In the genomic region with DNA sequence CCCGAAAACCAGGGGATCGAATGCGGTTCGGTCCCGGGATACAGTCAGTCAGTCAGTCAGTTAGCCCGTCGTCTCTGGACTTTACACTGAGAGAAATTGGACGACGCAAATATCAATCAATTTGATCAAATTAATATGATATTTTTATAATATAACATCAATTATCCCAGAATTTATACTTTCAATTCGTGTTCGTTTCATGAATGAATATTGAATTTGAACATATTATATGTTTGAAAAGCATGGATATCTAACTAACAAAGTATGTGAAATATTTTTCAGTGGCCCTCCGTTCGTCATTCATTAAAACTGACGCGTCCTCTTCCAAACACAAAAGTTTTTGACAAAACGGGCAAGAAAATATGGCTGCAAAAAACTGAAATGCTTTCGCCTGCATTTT, we compare ENCODE assay signal across 3 fruit fly cellular contexts.
TF ChIP-seq lines count a peak whose summit lies in the region.

No protein-coding gene starts in this region.

TF ChIP-seq in whole organism, embryonic, 481 proteins besides CTCF, POLR2A, EP300 and RAD21 (continued from another document and continues in another):
- TF ChIP-seq az2 (GFP tag; optimal IDR thresholded peaks at IDR 0.05; lab: Kevin White, UChicago) (peak; percentile 28), CG17361 (GFP tag; IDR thresholded peaks at IDR 0.05; lab: Robert Waterston, UW) (0 out of 3 replicates have a peak, but pooled peaks have one; percentile 26), gcm (GFP tag; optimal IDR thresholded peaks at IDR 0.05; lab: Kevin White, UChicago) (no peak), PHDP (tag; optimal IDR thresholded peaks at IDR 0.05; lab: Kevin White, UChicago) (peak; percentile 56), CG17359 (tag; optimal IDR thresholded peaks at IDR 0.05; lab: Kevin White, UChicago) (peak; percentile 3), amos (GFP tag; IDR thresholded peaks at IDR 0.05; lab: Robert Waterston, UW; ENCODE audit: partially characterized antibody) (no peak), dmrt99B (tag; optimal IDR thresholded peaks at IDR 0.05; lab: Kevin White, UChicago) (peak; percentile 49), Xrp1 (GFP tag; IDR thresholded peaks at IDR 0.05; lab: Robert Waterston, UW) (peak; percentile 28; the same call in 1 of the 2 replicates), CG10543 (GFP tag; optimal IDR thresholded peaks at IDR 0.05; lab: Kevin White, UChicago) (no peak), CG7839 (tag; optimal IDR thresholded peaks at IDR 0.05; lab: Kevin White, UChicago) (peak; percentile 43), CG30403 (GFP tag; optimal IDR thresholded peaks at IDR 0.05; lab: Kevin White, UChicago) (peak; percentile 7), CG10209 (GFP tag; optimal IDR thresholded peaks at IDR 0.05; lab: Kevin White, UChicago) (peak; percentile 14), CG10366 (GFP tag; IDR thresholded peaks at IDR 0.05; lab: Robert Waterston, UW) (no peak), insv (GFP tag; optimal IDR thresholded peaks at IDR 0.05; lab: Kevin White, UChicago) (no peak), CG2875 (GFP tag; optimal IDR thresholded peaks at IDR 0.05; lab: Kevin White, UChicago) (no peak), CG14050 (GFP tag; IDR thresholded peaks at IDR 0.05; lab: Robert Waterston, UW) (no peak), bsh (GFP tag; optimal IDR thresholded peaks at IDR 0.05; lab: Kevin White, UChicago) (peak in 1 of 2 experiments; percentile 58), CG10979 (tag; optimal IDR thresholded peaks at IDR 0.05; lab: Kevin White, UChicago) (no peak), CG6813 (GFP tag; optimal IDR thresholded peaks at IDR 0.05; lab: Kevin White, UChicago) (no peak), dan (GFP tag; IDR thresholded peaks at IDR 0.05; lab: Robert Waterston, UW) (no peak), disco-r (GFP tag; optimal IDR thresholded peaks at IDR 0.05; lab: Kevin White, UChicago) (no peak), CG1603 (tag; optimal IDR thresholded peaks at IDR 0.05; lab: Kevin White, UChicago) (peak; percentile 33), zfh2 (GFP tag; optimal IDR thresholded peaks at IDR 0.05; lab: Kevin White, UChicago) (no peak), Hmr (GFP tag; optimal IDR thresholded peaks at IDR 0.05; lab: Kevin White, UChicago) (peak; percentile 3), prd (optimal IDR thresholded peaks at IDR 0.05; lab: Kevin White, UChicago) (no peak), prd (GFP tag; IDR thresholded peaks at IDR 0.05; lab: Robert Waterston, UW) (0 out of 3 replicates have a peak, but pooled peaks have one; percentile 18), mirr (GFP tag; optimal IDR thresholded peaks at IDR 0.05; lab: Kevin White, UChicago) (no peak), dysf (GFP tag; IDR thresholded peaks at IDR 0.05; lab: Robert Waterston, UW) (no peak), corto (GFP tag; optimal IDR thresholded peaks at IDR 0.05; lab: Kevin White, UChicago) (no peak), gem (tag; optimal IDR thresholded peaks at IDR 0.05; lab: Kevin White, UChicago) (peak; percentile 63), psq (GFP tag; optimal IDR thresholded peaks at IDR 0.05; lab: Kevin White, UChicago) (no peak), CG7928 (GFP tag; optimal IDR thresholded peaks at IDR 0.05; lab: Kevin White, UChicago) (no peak), Hr51 (GFP tag; optimal IDR thresholded peaks at IDR 0.05; lab: Kevin White, UChicago) (peak in 1 of 2 experiments; percentile 2), CG3281 (GFP tag; optimal IDR thresholded peaks at IDR 0.05; lab: Kevin White, UChicago) (no peak), sens-2 (GFP tag; IDR thresholded peaks at IDR 0.05; lab: Robert Waterston, UW) (no peak), dmrt11E (tag; optimal IDR thresholded peaks at IDR 0.05; lab: Kevin White, UChicago) (peak; percentile 42), E2f2 (GFP tag; IDR thresholded peaks at IDR 0.05; lab: Robert Waterston, UW) (no peak), nerfin-1 (tag; optimal IDR thresholded peaks at IDR 0.05; lab: Kevin White, UChicago) (no peak), sc (optimal IDR thresholded peaks at IDR 0.05; lab: Kevin White, UChicago) (no peak), sc (GFP tag; optimal IDR thresholded peaks at IDR 0.05; lab: Kevin White, UChicago) (peak; percentile 0), phol (tag; optimal IDR thresholded peaks at IDR 0.05; lab: Kevin White, UChicago) (peak; percentile 18), Spps (tag; optimal IDR thresholded peaks at IDR 0.05; lab: Kevin White, UChicago) (no peak), CG7556 (GFP tag; optimal IDR thresholded peaks at IDR 0.05; lab: Kevin White, UChicago) (peak; percentile 40)

TF ChIP-seq in whole organism, prepupa, 60 proteins besides CTCF, POLR2A, EP300 and RAD21 (continued from another document):
- TF ChIP-seq CG6792 (GFP tag; optimal IDR thresholded peaks at IDR 0.05; lab: Kevin White, UChicago), result peak; percentile 43
- TF ChIP-seq svp (GFP tag; lab: Kevin White, UChicago), result peak; percentile 87
- peak; percentile 32 for TF ChIP-seq acj6 (GFP tag; optimal IDR thresholded peaks at IDR 0.05; lab: Kevin White, UChicago)
- TF ChIP-seq Eip75B (GFP tag; optimal IDR thresholded peaks at IDR 0.05; lab: Kevin White, UChicago), result peak; percentile 10
- TF ChIP-seq CG8319 (GFP tag; optimal IDR thresholded peaks at IDR 0.05; lab: Kevin White, UChicago), result no peak
- TF ChIP-seq topi (GFP tag; optimal IDR thresholded peaks at IDR 0.05; lab: Kevin White, UChicago), result peak; percentile 65
- peak; percentile 61 for TF ChIP-seq Sox102F (GFP tag; optimal IDR thresholded peaks at IDR 0.05; lab: Kevin White, UChicago)
- peak; percentile 22 for TF ChIP-seq Sox14 (GFP tag; optimal IDR thresholded peaks at IDR 0.05; lab: Kevin White, UChicago)
- TF ChIP-seq CG10631 (GFP tag; optimal IDR thresholded peaks at IDR 0.05; lab: Kevin White, UChicago), result peak; percentile 25
- no peak for TF ChIP-seq CG7368 (GFP tag; optimal IDR thresholded peaks at IDR 0.05; lab: Kevin White, UChicago)
- peak; percentile 49 for TF ChIP-seq CG3919 (GFP tag; optimal IDR thresholded peaks at IDR 0.05; lab: Kevin White, UChicago)
- peak; percentile 18 for TF ChIP-seq Ets21C (GFP tag; optimal IDR thresholded peaks at IDR 0.05; lab: Kevin White, UChicago)
- TF ChIP-seq CG11762 (GFP tag; optimal IDR thresholded peaks at IDR 0.05; lab: Kevin White, UChicago; ENCODE audit: insufficient read depth), result no peak
- TF ChIP-seq CG6854 (GFP tag; optimal IDR thresholded peaks at IDR 0.05; lab: Kevin White, UChicago), result no peak
- no peak for TF ChIP-seq CG15336 (GFP tag; IDR thresholded peaks at IDR 0.05; lab: Robert Waterston, UW)
- peak; percentile 56 for TF ChIP-seq cyc (GFP tag; optimal IDR thresholded peaks at IDR 0.05; lab: Kevin White, UChicago)
- TF ChIP-seq Eip93F (GFP tag; optimal IDR thresholded peaks at IDR 0.05; lab: Kevin White, UChicago), result peak; percentile 2
- TF ChIP-seq achi (GFP tag; optimal IDR thresholded peaks at IDR 0.05; lab: Kevin White, UChicago), result peak; percentile 53
- peak; percentile 59 for TF ChIP-seq Met (GFP tag; optimal IDR thresholded peaks at IDR 0.05; lab: Kevin White, UChicago)
- no peak for TF ChIP-seq CG8119 (GFP tag; IDR thresholded peaks at IDR 0.05; lab: Robert Waterston, UW)
- peak; percentile 0 for TF ChIP-seq Hr4 (GFP tag; optimal IDR thresholded peaks at IDR 0.05; lab: Kevin White, UChicago)

TF ChIP-seq in whole organism, wandering third instar larva, 38 proteins besides CTCF, POLR2A, EP300 and RAD21 (continued from another document):
- no peak for TF ChIP-seq Hr78 (GFP tag; optimal IDR thresholded peaks at IDR 0.05; lab: Kevin White, UChicago)
- TF ChIP-seq Vsx2 (GFP tag; optimal IDR thresholded peaks at IDR 0.05; lab: Kevin White, UChicago; ENCODE audit: partially characterized antibody), result no peak
- TF ChIP-seq OdsH (GFP tag; optimal IDR thresholded peaks at IDR 0.05; lab: Kevin White, UChicago), result peak; percentile 60
- no peak for TF ChIP-seq br (GFP tag; optimal IDR thresholded peaks at IDR 0.05; lab: Kevin White, UChicago)
- peak; percentile 63 for TF ChIP-seq h (GFP tag; optimal IDR thresholded peaks at IDR 0.05; lab: Kevin White, UChicago)
